Worm (Caenorhabditis elegans): Measurements from ENCODE around the gene aqp-4.

ce11 chrV:9738077-9738705, 835 bp downstream of the aqp-4 start:
- TF ChIP-seq eyg-1 (tag; optimal IDR thresholded peaks at IDR 0.05), result no peak
- TF ChIP-seq sox-4 (tag; optimal IDR thresholded peaks at IDR 0.05), result no peak
- no peak for TF ChIP-seq dmd-4 (tag; optimal IDR thresholded peaks at IDR 0.05; ENCODE audit: borderline replicate concordance)
